Worm (Caenorhabditis elegans) whole organism, L4/young adult: ENCODE measurements around the gene srx-29.
"Not testable (repeated sequence)": the region's sequence is repeated elsewhere in the genome, so short reads cannot be mapped to it uniquely, and the experiment has no call there.

Source experiments
- W03F9.2 ChIP-seq: fragments of 150-350 bp; optimal IDR thresholded peaks from 2 replicates; lab custom pipeline; 2014; ENCODE audit warnings: missing biosample characterization, missing genetic modification characterization
- dao-5 ChIP-seq: sonication (generic microtip); optimal IDR thresholded peaks from 2 replicates; lab custom pipeline; 2016; ENCODE audit warnings: missing genotype, missing genetic modification characterization, moderate library complexity, missing compliant biosample characterization
- him-1 ChIP-seq: sonication (generic microtip); optimal IDR thresholded peaks from 2 replicates; lab custom pipeline; 2016; ENCODE audit warnings: missing genotype, missing genetic modification reagents, missing genetic modification characterization, missing compliant biosample characterization

The srx-29 gene

ce11 chrV:15673707-15674106 lies 24.3 kb downstream of the srx-29 start, which contains the start of gene nhr-51:
Gene nhr-51, plus strand, starts transcription at chrV:15674007.
- TF ChIP-seq W03F9.2 (tag; lab: Kevin White, UChicago): no peak
- no peak for TF ChIP-seq him-1
- TF ChIP-seq dao-5 (tag; lab: Kevin White, UChicago): no peak

DNA sequence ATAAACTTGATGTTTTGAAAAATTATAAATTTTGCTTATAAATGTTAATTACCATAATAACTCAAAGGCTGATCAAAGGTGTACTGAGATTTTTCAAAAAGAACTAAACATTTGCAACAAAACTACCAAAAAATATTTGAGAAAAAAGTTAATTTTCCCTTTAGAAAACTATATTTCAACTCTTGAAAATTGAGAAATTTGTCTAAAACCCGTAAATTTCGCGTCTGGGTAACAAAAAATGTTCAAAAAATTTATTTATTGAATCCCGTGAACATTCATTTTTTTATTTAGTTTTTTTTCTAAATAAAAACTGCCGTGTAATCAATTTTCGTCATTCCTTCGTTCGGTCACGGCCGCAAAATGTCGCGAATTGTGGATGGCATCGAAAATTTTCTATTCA lies 27.9 kb downstream of the srx-29 start, which contains the start of gene K06B4.15:
Gene K06B4.15 (plus strand): TSS at position 301 of the 400 bp plus-strand sequence.
- not testable (repeated sequence) for TF ChIP-seq W03F9.2 (tag; lab: Kevin White, UChicago); dao-5 (tag; lab: Kevin White, UChicago); him-1

DNA sequence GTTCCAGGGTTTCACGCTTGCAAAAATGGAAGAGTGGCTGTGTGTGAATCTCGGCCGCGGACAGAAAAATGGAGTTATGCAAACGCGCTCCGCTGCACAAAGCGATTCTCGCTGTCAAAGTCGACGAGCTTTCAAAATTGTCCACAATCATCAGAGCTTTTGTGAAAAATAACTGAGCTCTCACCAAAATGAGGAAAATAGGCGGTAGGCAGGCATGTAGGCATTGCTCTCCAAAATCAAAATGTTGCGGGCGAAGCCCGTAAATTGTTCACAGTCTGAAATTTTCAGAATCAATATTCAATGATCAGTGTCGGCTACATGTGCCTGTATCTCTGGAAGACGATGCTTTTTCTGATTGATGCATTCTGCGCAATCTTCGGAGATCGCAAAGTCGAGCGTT lies 29.1 kb downstream of the srx-29 start, which contains the start of gene K06B4.4:
Gene K06B4.4 (plus strand): TSS at position 301 of the 400 bp plus-strand sequence.
- TF ChIP-seq W03F9.2 (tag; lab: Kevin White, UChicago): no peak
- no peak for TF ChIP-seq dao-5 (tag; lab: Kevin White, UChicago)
- no peak for TF ChIP-seq him-1

DNA sequence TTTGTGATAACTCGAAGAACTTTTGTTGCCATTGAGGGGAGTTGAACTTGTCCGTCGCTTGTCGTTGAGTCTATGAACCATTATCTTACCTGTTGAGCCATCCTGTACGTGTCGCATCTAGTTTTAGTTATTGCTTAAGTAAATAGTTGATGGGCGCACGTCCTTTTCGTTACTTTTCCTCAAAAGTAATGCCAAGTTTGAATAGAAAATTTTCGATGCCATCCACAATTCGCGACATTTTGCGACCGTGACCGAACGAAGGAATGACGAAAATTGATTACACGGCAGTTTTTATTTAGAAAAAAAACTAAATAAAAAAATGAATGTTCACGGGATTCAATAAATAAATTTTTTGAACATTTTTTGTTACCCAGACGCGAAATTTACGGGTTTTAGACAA lies 29.8 kb downstream of the srx-29 start, which contains the start of gene F53E4.1:
Gene F53E4.1 (minus strand): TSS at position 101 of the 400 bp plus-strand sequence.
- TF ChIP-seq him-1; dao-5 (tag; lab: Kevin White, UChicago); W03F9.2 (tag; lab: Kevin White, UChicago): not testable (repeated sequence)

DNA sequence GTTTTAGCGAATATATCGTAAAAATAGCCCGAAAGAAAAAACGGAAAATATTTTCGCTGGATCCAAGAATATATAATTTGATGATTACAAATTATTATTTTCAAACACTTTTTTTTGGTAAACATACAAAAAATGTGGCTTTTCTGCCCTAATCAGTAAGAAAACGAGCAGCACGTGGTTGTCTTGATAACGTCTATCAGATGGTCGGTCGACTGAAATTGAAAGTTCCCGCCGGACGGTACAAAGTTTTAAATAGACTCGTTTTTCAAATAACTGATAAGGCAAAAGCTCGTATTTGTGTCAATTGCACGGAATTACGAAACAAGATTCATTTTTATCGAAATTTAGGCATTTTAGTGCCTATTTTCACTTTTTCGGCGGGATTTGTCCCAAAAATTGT lies 31.3 kb downstream of the srx-29 start:
- no peak for TF ChIP-seq dao-5 (tag; lab: Kevin White, UChicago)
- TF ChIP-seq him-1: no peak
- TF ChIP-seq W03F9.2 (tag; lab: Kevin White, UChicago): no peak

- TF ChIP-seq dao-5 (tag; lab: Kevin White, UChicago): no peak
- no peak for TF ChIP-seq W03F9.2 (tag; lab: Kevin White, UChicago)
- TF ChIP-seq him-1: no peak
Observed at ce11 chrV:15664053-15664661, 33.8 kb downstream of the srx-29 start.

DNA sequence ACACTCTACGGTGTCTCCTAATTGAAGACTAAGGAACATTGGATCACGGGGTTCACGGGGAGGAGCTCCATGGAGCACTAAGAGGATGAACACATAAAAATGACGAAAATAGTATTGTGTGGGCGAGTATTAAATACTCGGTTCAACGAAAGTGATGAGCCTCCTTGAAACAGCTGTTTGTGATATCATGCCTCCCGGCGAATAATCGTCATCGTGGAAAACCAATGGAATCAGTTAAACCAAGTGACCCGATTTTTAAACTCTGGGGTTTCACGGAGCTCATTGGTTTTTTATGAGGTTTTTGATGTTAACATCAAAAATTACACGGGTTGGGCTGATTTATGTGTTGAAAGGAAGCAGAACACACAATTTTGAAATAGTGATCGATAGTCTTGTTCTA lies 36.4 kb downstream of the srx-29 start:
- TF ChIP-seq him-1 (no peak), W03F9.2 (tag; lab: Kevin White, UChicago) (no peak)

DNA sequence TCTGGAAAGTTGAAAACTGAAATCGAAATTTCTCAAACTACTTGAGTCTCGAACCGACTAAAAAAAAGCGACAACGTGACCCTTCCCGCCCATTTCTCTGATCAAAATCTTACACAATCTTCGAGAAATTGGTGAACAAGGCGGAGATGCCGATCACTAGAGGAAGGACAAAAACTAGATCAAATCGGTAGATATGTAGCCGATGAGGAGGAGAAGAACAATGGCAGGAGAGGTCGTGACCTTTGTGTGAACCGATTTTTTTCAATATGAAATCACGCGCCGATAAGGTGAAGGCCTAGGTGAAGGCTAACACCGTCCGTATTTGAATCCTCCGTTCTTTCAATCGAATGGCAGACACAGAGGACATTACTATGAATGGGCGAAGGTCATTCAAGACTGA lies 37.0 kb downstream of the srx-29 start:
- no peak for TF ChIP-seq him-1
- no peak for TF ChIP-seq W03F9.2 (tag; lab: Kevin White, UChicago)
- no peak for TF ChIP-seq dao-5 (tag; lab: Kevin White, UChicago)

DNA sequence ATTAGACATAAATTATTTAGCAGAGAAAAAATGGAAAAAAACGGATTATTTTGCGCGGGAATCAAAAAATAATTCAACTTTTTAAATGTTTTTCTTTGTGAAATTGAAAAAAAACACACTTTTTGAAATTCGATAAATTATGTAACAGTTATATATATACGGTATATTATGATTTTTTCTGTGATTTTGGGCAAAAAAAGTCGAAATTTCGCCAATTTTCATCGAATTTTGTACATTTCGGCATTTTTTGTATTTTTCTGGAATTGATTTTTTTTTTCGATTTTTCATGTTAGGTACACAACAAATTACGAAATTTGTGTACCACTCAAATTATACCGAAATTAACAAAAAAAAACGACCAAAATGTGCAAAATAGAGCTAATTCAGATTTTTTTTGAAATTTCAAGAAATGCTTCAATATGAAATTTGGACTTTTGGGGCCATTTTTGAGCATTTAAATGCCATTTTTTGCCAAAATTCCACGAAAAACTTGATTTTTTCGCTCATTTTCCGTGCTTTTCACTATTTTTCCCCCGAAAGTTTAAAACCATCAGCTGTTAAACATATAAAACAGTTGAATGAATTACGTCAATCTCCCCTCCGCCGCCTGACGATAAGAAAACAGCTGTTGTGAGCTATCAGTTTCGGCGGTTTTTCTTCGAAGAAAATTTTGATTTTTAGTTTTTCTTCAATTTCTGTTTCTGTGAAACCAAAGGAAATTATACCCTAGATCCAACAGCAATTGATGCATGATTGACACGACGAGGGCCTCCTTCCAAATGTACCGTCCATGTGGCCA lies 39.5 kb downstream of the srx-29 start:
- TF ChIP-seq him-1 (no peak), W03F9.2 (tag; lab: Kevin White, UChicago) (no peak), dao-5 (tag; lab: Kevin White, UChicago) (no peak)

DNA sequence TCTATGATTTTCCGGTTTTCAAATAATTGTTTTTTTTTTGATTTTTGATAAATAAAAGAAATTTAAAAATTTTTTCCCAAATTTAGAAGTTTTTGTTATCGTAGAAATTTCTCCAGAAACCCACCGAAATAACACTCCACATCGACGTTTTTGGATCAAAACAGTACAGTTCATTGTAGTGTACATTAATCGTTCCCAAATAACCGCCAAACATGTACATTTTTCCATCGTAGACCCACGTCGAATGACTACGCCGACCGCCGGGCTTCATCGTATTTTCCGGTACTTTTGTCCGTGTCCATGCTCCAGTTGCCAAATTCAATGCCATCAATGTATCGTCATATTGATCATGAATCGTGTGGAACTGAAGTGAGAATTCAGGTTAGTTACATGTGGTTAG lies 43.9 kb downstream of the srx-29 start, which contains the start of gene F53E4.2:
Gene F53E4.2 (plus strand): TSS at position 301 of the 400 bp plus-strand sequence.
- TF ChIP-seq dao-5 (tag; lab: Kevin White, UChicago) (no peak), W03F9.2 (tag; lab: Kevin White, UChicago) (no peak), him-1 (no peak)

- TF ChIP-seq W03F9.2 (tag; lab: Kevin White, UChicago) (no peak), dao-5 (tag; lab: Kevin White, UChicago) (no peak)
Observed at ce11 chrV:15652147-15652546, 45.9 kb downstream of the srx-29 start.

- no peak for TF ChIP-seq dao-5 (tag; lab: Kevin White, UChicago)
- no peak for TF ChIP-seq him-1
- no peak for TF ChIP-seq W03F9.2 (tag; lab: Kevin White, UChicago)
Observed at ce11 chrV:15650167-15650566, 47.8 kb downstream of the srx-29 start, which contains the start of gene sru-42. Gene sru-42, plus strand, starts transcription at chrV:15650467.

DNA sequence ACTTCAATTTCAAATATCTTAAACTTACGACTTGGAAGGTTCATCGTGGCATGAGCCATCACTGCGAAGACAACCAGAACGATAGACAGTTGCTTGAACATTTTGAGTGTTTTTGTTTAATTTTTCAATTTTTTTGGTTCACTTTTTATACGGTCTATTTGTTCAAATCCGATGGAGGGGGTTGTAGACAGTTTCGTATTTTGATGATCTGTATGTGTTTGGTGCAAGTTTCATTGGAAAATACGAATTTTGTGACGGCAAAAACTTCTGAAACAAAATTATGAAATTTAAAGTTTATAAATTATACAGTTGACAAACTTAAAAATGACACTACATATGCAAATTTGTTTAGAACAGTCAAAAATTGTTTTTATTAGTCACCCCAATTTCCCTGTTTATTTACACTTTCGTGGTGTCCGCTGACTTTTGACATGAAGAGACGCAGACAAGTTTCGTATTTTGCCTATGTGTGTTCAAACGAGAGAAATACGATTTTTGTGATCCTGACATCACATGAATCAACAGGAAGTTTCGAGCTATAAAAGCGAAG lies 50.4 kb downstream of the srx-29 start, which contains the start of the genes C55A1.7 and C55A1.6:
Gene C55A1.7 (minus strand): TSS at position 101 of the 550 bp plus-strand sequence.
Gene C55A1.6 (plus strand): TSS at position 500 of the 550 bp plus-strand sequence.
- not testable (repeated sequence) for TF ChIP-seq dao-5 (tag; lab: Kevin White, UChicago); W03F9.2 (tag; lab: Kevin White, UChicago); him-1
